Worm (Caenorhabditis elegans): ENCODE data around the gene rme-6.

DNA sequence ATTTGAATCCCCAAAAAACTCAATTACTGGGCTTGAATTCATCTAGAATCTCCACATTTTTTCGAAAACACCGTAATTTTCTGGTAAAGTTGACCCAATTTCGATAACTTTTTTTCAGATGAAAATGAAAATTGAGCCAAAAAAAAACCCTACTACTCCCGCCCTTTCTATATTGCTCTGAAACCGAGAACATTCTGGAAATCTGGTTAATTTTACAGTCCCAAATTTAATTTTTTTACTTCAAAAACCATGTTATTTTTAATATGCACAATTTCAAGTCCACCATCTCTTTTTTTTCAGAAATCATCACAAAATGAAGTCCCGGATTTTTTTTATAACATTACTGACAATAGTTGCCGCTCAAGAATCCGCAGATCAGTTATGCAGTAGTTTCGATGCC, 14.7 kb downstream of the rme-6 start, which contains the start of gene C05D9.3:
- no peak for TF ChIP-seq dmd-4 (tag; optimal IDR thresholded peaks at IDR 0.05)
- TF ChIP-seq sma-9 (GFP tag; optimal IDR thresholded peaks at IDR 0.05) = no peak
- TF ChIP-seq sma-9 (tag; optimal IDR thresholded peaks at IDR 0.05) = no peak
- TF ChIP-seq crh-2 (tag; optimal IDR thresholded peaks at IDR 0.05) = no peak
- TF ChIP-seq unc-39 (tag; optimal IDR thresholded peaks at IDR 0.05) = no peak
- TF ChIP-seq ama-1 (optimal IDR thresholded peaks at IDR 0.05) = no peak
- no peak for TF ChIP-seq fos-1 (tag; optimal IDR thresholded peaks at IDR 0.05)
- TF ChIP-seq ztf-11 (tag; optimal IDR thresholded peaks at IDR 0.05) = no peak
- no peak for TF ChIP-seq elt-1 (tag; optimal IDR thresholded peaks at IDR 0.05)
- no peak for TF ChIP-seq mab-5 (tag; optimal IDR thresholded peaks at IDR 0.05)
- TF ChIP-seq nhr-25 (tag; optimal IDR thresholded peaks at IDR 0.05) = no peak
- TF ChIP-seq nhr-237 (tag; optimal IDR thresholded peaks at IDR 0.05) = no peak
- TF ChIP-seq snpc-4 (tag; optimal IDR thresholded peaks at IDR 0.05) = no peak
- TF ChIP-seq nhr-12 (tag; optimal IDR thresholded peaks at IDR 0.05) = no peak
- TF ChIP-seq C34F6.9 (tag; optimal IDR thresholded peaks at IDR 0.05) = no peak

All from whole organism, L2 larva.